Fruit fly (Drosophila melanogaster): ENCODE results near the gene Imp.

Imp gene

DNA sequence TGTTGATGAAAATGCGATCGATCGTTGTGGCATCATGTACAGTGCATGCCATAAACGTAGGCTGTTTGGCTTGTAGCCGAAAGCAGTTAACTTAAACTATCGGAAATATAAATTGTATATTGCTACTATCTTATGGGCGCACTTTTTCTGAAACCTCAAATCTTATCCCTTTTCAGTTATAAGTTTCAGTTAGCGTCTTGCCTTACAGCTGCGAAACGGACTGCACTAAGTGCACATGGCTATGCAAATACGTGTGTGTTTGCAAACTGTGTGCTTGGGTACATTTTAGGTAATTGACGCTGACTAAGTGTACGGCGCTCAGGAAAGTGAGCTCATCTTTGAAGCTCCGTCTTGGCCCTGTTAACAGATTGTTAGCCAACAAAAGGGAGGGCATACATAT, 48.4 kb downstream of the Imp start (continued):
- peak; percentile 26 for TF ChIP-seq CG18599 (GFP tag; optimal IDR thresholded peaks at IDR 0.05)
- peak; percentile 5 for TF ChIP-seq Myb (GFP tag; optimal IDR thresholded peaks at IDR 0.05)
- TF ChIP-seq CG3838 (GFP tag; optimal IDR thresholded peaks at IDR 0.05) = no peak
- TF ChIP-seq Hr39 (optimal IDR thresholded peaks at IDR 0.05) = no peak
- TF ChIP-seq Nf-YA (GFP tag; IDR thresholded peaks at IDR 0.05) = peak; percentile 24; the same call in 1 of the 2 replicates
- peak; percentile 56 for TF ChIP-seq lbe (GFP tag; optimal IDR thresholded peaks at IDR 0.05)
- TF ChIP-seq CG9609 (GFP tag; optimal IDR thresholded peaks at IDR 0.05) = peak; percentile 29
- TF ChIP-seq crol (GFP tag; IDR thresholded peaks at IDR 0.05) = no peak
- peak; percentile 82 for TF ChIP-seq ci (GFP tag; IDR thresholded peaks at IDR 0.05)
- peak; percentile 51 for TF ChIP-seq vvl (GFP tag; IDR thresholded peaks at IDR 0.05)
- peak; percentile 33 for TF ChIP-seq CG5180 (GFP tag; optimal IDR thresholded peaks at IDR 0.05)
- no peak for TF ChIP-seq Camta (GFP tag; optimal IDR thresholded peaks at IDR 0.05)
- TF ChIP-seq disco-r (GFP tag; optimal IDR thresholded peaks at IDR 0.05) = no peak
- TF ChIP-seq CG13296 (GFP tag; optimal IDR thresholded peaks at IDR 0.05) = peak; percentile 61
- peak; percentile 35 for TF ChIP-seq nmo (GFP tag; optimal IDR thresholded peaks at IDR 0.05)
- peak; percentile 22; the same call in 1 of the 2 replicates for TF ChIP-seq CG9215 (GFP tag; IDR thresholded peaks at IDR 0.05)
- TF ChIP-seq wek (GFP tag; optimal IDR thresholded peaks at IDR 0.05) = peak; percentile 30
- TF ChIP-seq CG9932 (GFP tag; IDR thresholded peaks at IDR 0.05) = peak; percentile 23; the same call in 1 of the 2 replicates
- no peak for TF ChIP-seq CG10431 (GFP tag; optimal IDR thresholded peaks at IDR 0.05)
- peak; percentile 44 for TF ChIP-seq CG3281 (GFP tag; optimal IDR thresholded peaks at IDR 0.05)
- TF ChIP-seq gsb (GFP tag; IDR thresholded peaks at IDR 0.05) = peak; percentile 28; the same call in 1 of the 2 replicates
- no peak for TF ChIP-seq Gsc (GFP tag; IDR thresholded peaks at IDR 0.05)
- no peak for TF ChIP-seq CG7745 (tag; optimal IDR thresholded peaks at IDR 0.05)
- no peak for TF ChIP-seq Sry-δ (GFP tag; optimal IDR thresholded peaks at IDR 0.05)
- peak; percentile 76 for TF ChIP-seq CG14441 (GFP tag; IDR thresholded peaks at IDR 0.05)
- no peak for TF ChIP-seq slou (GFP tag; optimal IDR thresholded peaks at IDR 0.05)
- TF ChIP-seq dimm (GFP tag; IDR thresholded peaks at IDR 0.05) = no peak
- peak; percentile 11 for TF ChIP-seq mirr (GFP tag; optimal IDR thresholded peaks at IDR 0.05)
- TF ChIP-seq CG43689 (GFP tag; IDR thresholded peaks at IDR 0.05) = 0 out of 2 replicates have a peak, but pooled peaks have one; percentile 11
- peak; percentile 2 for TF ChIP-seq az2 (GFP tag; optimal IDR thresholded peaks at IDR 0.05)
- TF ChIP-seq dmrt11E (tag; optimal IDR thresholded peaks at IDR 0.05) = no peak
- no peak for TF ChIP-seq CG5245 (GFP tag; optimal IDR thresholded peaks at IDR 0.05)
- peak; percentile 43; the same call in 1 of the 3 replicates for TF ChIP-seq sr (GFP tag; IDR thresholded peaks at IDR 0.05)
- peak; percentile 56 for TF ChIP-seq sisA (GFP tag; IDR thresholded peaks at IDR 0.05)
- TF ChIP-seq Mrtf (GFP tag; IDR thresholded peaks at IDR 0.05) = 0 out of 3 replicates have a peak, but pooled peaks have one; percentile 57
- TF ChIP-seq esg (GFP tag; conservative IDR thresholded peaks at IDR 0.05) = peak; percentile 48; the same call in 1 of the 2 replicates
- no peak for TF ChIP-seq sc (optimal IDR thresholded peaks at IDR 0.05)
- no peak for TF ChIP-seq sc (GFP tag; optimal IDR thresholded peaks at IDR 0.05)
- TF ChIP-seq Six4 (GFP tag; optimal IDR thresholded peaks at IDR 0.05) = peak; percentile 12
- peak; percentile 44 for TF ChIP-seq CG10654 (GFP tag; optimal IDR thresholded peaks at IDR 0.05)
- TF ChIP-seq Blimp-1 (GFP tag; optimal IDR thresholded peaks at IDR 0.05) = peak; percentile 19
- no peak for TF ChIP-seq CG9727 (GFP tag; optimal IDR thresholded peaks at IDR 0.05)
- no peak for TF ChIP-seq maf-S (GFP tag; optimal IDR thresholded peaks at IDR 0.05)
- peak; percentile 45 for TF ChIP-seq tap (tag; optimal IDR thresholded peaks at IDR 0.05)
- TF ChIP-seq CG31365 (tag; optimal IDR thresholded peaks at IDR 0.05) = no peak
- TF ChIP-seq NK7.1 (GFP tag; optimal IDR thresholded peaks at IDR 0.05) = peak; percentile 3
- peak; percentile 38 for TF ChIP-seq PHDP (tag; optimal IDR thresholded peaks at IDR 0.05)
- no peak for TF ChIP-seq bbx (GFP tag; IDR thresholded peaks at IDR 0.05; ENCODE audit: partially characterized antibody)
- TF ChIP-seq lab (GFP tag; optimal IDR thresholded peaks at IDR 0.05) = peak; percentile 61
- peak; percentile 48 for TF ChIP-seq CG12219 (GFP tag; optimal IDR thresholded peaks at IDR 0.05)
- peak; percentile 39 for TF ChIP-seq CG4424 (GFP tag; optimal IDR thresholded peaks at IDR 0.05)
- peak; percentile 36 for TF ChIP-seq HmgZ (tag; optimal IDR thresholded peaks at IDR 0.05)
